Fruit fly (Drosophila melanogaster) whole organism, embryonic: Measurements from ENCODE around the gene CG9150.

ENCODE experiments used
- Antp ChIP-seq: fragments of 200-800 bp; sonication (Bioruptor generic); optimal IDR thresholded peaks from 3 replicates; lab custom pipeline; 2016; ENCODE audit warnings: missing biosample characterization, missing genetic modification characterization
- Atf6 ChIP-seq: fragments of 200-800 bp; sonication (Bioruptor generic); IDR thresholded peaks from 2 replicates; pipeline ENCODE4 v1.3.6; 2022; ENCODE audit warnings: missing biosample characterization, missing genetic modification characterization
- B-H2 ChIP-seq: fragments of 200-800 bp; sonication (Bioruptor generic); optimal IDR thresholded peaks from 2 replicates; lab custom pipeline; 2018; ENCODE audit warnings: missing biosample characterization, mild to moderate bottlenecking, missing genetic modification characterization
- CG10543 ChIP-seq: fragments of 200-800 bp; sonication (Bioruptor generic); optimal IDR thresholded peaks from 3 replicates; lab custom pipeline; 2017; ENCODE audit warnings: missing biosample characterization, mild to moderate bottlenecking, missing genetic modification characterization, moderate library complexity
- CG10959 ChIP-seq: fragments of 200-800 bp; sonication (Bioruptor generic); IDR thresholded peaks from 2 replicates; pipeline ENCODE4 v1.3.6; 2022; ENCODE audit warnings: missing biosample characterization, missing genetic modification characterization
- CG11723 ChIP-seq: fragments of 200-800 bp; sonication (Bioruptor generic); optimal IDR thresholded peaks from 2 replicates; lab custom pipeline; 2017; ENCODE audit warnings: missing biosample characterization, mild to moderate bottlenecking, missing genetic modification characterization
- CG12155 ChIP-seq: fragments of 200-800 bp; sonication (Bioruptor generic); optimal IDR thresholded peaks from 3 replicates; lab custom pipeline; 2016; ENCODE audit warnings: missing biosample characterization, missing genetic modification characterization
- CG12769 ChIP-seq: fragments of 200-800 bp; sonication (Bioruptor generic); optimal IDR thresholded peaks from 2 replicates; lab custom pipeline; 2019; ENCODE audit warnings: missing biosample characterization, mild to moderate bottlenecking, missing genetic modification characterization, moderate library complexity
- CG13296 ChIP-seq: fragments of 200-800 bp; sonication (Bioruptor generic); optimal IDR thresholded peaks from 3 replicates; lab custom pipeline; 2018; ENCODE audit warnings: missing biosample characterization, mild to moderate bottlenecking, missing genetic modification characterization
- CG1529 ChIP-seq: fragments of 200-800 bp; sonication (Bioruptor generic); optimal IDR thresholded peaks from 3 replicates; lab custom pipeline; 2018; ENCODE audit warnings: missing biosample characterization, missing genetic modification characterization
- CG15696 ChIP-seq: fragments of 200-800 bp; sonication (Bioruptor generic); optimal IDR thresholded peaks from 2 replicates; lab custom pipeline; 2019; ENCODE audit warnings: missing biosample characterization, mild to moderate bottlenecking, missing genetic modification characterization, moderate library complexity
- CG2199 ChIP-seq: fragments of 200-800 bp; sonication (Bioruptor generic); IDR thresholded peaks from 3 replicates; pipeline ENCODE4 v1.3.6; 2022; ENCODE audit warnings: missing biosample characterization, missing genetic modification characterization
- CG2875 ChIP-seq: fragments of 200-800 bp; sonication (Bioruptor generic); optimal IDR thresholded peaks from 2 replicates; lab custom pipeline; 2017; ENCODE audit warnings: missing biosample characterization, mild to moderate bottlenecking, missing genetic modification characterization, missing genetic modification reagents
- CG2889 ChIP-seq: fragments of 200-800 bp; sonication (Bioruptor generic); IDR thresholded peaks from 3 replicates; pipeline ENCODE4 v1.3.6; 2022; ENCODE audit warnings: missing biosample characterization, missing genetic modification characterization
- CG6175 ChIP-seq: fragments of 200-800 bp; sonication (Bioruptor generic); IDR thresholded peaks from 3 replicates; pipeline ENCODE4 v1.3.6; 2022; ENCODE audit warnings: missing biosample characterization, missing genetic modification characterization
- CG6683 ChIP-seq: fragments of 200-800 bp; sonication (Bioruptor generic); optimal IDR thresholded peaks from 2 replicates; lab custom pipeline; 2017; ENCODE audit warnings: missing biosample characterization, mild to moderate bottlenecking, missing genetic modification characterization, missing genetic modification reagents
- CG6854 ChIP-seq: fragments of 200-800 bp; sonication (Bioruptor generic); optimal IDR thresholded peaks from 3 replicates; lab custom pipeline; 2017; ENCODE audit warnings: missing biosample characterization, mild to moderate bottlenecking, missing genetic modification characterization
- CG8359 ChIP-seq: fragments of 200-800 bp; sonication (Bioruptor generic); optimal IDR thresholded peaks from 2 replicates; lab custom pipeline; 2017; ENCODE audit warnings: missing biosample characterization, mild to moderate bottlenecking, missing genetic modification characterization, borderline replicate concordance
- CG8765 ChIP-seq: fragments of 200-800 bp; sonication (Bioruptor generic); IDR thresholded peaks from 2 replicates; pipeline ENCODE4 v1.3.6; 2022; ENCODE audit warnings: missing biosample characterization, missing genetic modification characterization
- CG9817 ChIP-seq: fragments of 200-800 bp; sonication (Bioruptor generic); optimal IDR thresholded peaks from 2 replicates; lab custom pipeline; 2018; ENCODE audit warnings: missing biosample characterization, mild to moderate bottlenecking, missing genetic modification characterization, moderate library complexity
- Dbx ChIP-seq: fragments of 200-800 bp; sonication (Bioruptor generic); IDR thresholded peaks from 3 replicates; pipeline ENCODE4 v1.3.6; 2022; ENCODE audit warnings: missing biosample characterization, missing genetic modification characterization
- Dip2 ChIP-seq: fragments of 200-800 bp; sonication (Bioruptor generic); IDR thresholded peaks from 2 replicates; pipeline ENCODE4 v1.3.6; 2022; ENCODE audit warnings: missing biosample characterization, missing genetic modification characterization
- Dip3 ChIP-seq: fragments of 200-800 bp; sonication (Bioruptor generic); optimal IDR thresholded peaks from 3 replicates; lab custom pipeline; 2016; ENCODE audit warnings: missing biosample characterization, missing genetic modification characterization
- Eip74EF ChIP-seq, 2 experiments: fragments of 200-800 bp in 1 of 2; fragments of >200 bp in 1 of 2; sonication (Bioruptor generic) in 1 of 2; optimal IDR thresholded peaks; 2 replicates each; lab custom pipeline; 2017 to 2019; ENCODE audit warnings: missing biosample characterization in 2 of 2, missing genetic modification characterization in 2 of 2, mild to moderate bottlenecking in 1 of 2, moderate library complexity in 1 of 2
- Fer1 ChIP-seq: fragments of 200-800 bp; sonication (Bioruptor generic); optimal IDR thresholded peaks from 2 replicates; lab custom pipeline; 2017; ENCODE audit warnings: missing biosample characterization, mild to moderate bottlenecking, missing genetic modification characterization
- GATAe ChIP-seq: fragments of 200-800 bp; sonication (Bioruptor generic); conservative IDR thresholded peaks from 2 replicates; pipeline ENCODE4 v1.3.6; 2022; ENCODE audit warnings: missing biosample characterization, missing genetic modification characterization
- Hmr ChIP-seq: fragments of 200-800 bp; sonication (Bioruptor generic); optimal IDR thresholded peaks from 3 replicates; lab custom pipeline; 2017; ENCODE audit warnings: mild to moderate bottlenecking, missing biosample characterization, missing genetic modification reagents, missing genetic modification characterization
- Hmx ChIP-seq: fragments of 200-800 bp; sonication (Bioruptor generic); optimal IDR thresholded peaks from 2 replicates; lab custom pipeline; 2016; ENCODE audit warnings: missing biosample characterization, missing genetic modification characterization
- Lim3 ChIP-seq: fragments of 200-800 bp; sonication (Bioruptor generic); IDR thresholded peaks from 2 replicates; pipeline ENCODE4 v1.3.6; 2022; ENCODE audit warnings: missing biosample characterization, missing genetic modification characterization
- Lpt ChIP-seq: fragments of >200 bp; optimal IDR thresholded peaks from 2 replicates; lab custom pipeline; 2018; ENCODE audit warnings: missing biosample characterization, missing genetic modification characterization
- Mad ChIP-seq: fragments of 200-800 bp; sonication (Bioruptor generic); optimal IDR thresholded peaks from 2 replicates; lab custom pipeline; 2016; ENCODE audit warnings: missing biosample characterization, missing genetic modification characterization
- Mrtf ChIP-seq: fragments of 200-800 bp; sonication (Bioruptor generic); IDR thresholded peaks from 3 replicates; pipeline ENCODE4 v1.3.6; 2022; ENCODE audit warnings: missing biosample characterization, missing genetic modification characterization
- NK7.1 ChIP-seq: fragments of 200-800 bp; sonication (Bioruptor generic); optimal IDR thresholded peaks from 3 replicates; lab custom pipeline; 2016; ENCODE audit warnings: missing biosample characterization, missing genetic modification characterization
- Rfx ChIP-seq: fragments of 200-800 bp; sonication (Bioruptor generic); IDR thresholded peaks from 2 replicates; pipeline ENCODE4 v1.3.6; 2022; ENCODE audit warnings: missing biosample characterization, missing genetic modification characterization
- Sox102F ChIP-seq: fragments of 200-800 bp; sonication (Bioruptor generic); optimal IDR thresholded peaks from 2 replicates; lab custom pipeline; 2018; ENCODE audit warnings: missing biosample characterization, mild to moderate bottlenecking, missing genetic modification characterization, moderate library complexity
- abd-A ChIP-seq: fragments of 200-800 bp; sonication (Bioruptor generic); optimal IDR thresholded peaks from 3 replicates; lab custom pipeline; 2019; ENCODE audit warnings: missing biosample characterization, mild to moderate bottlenecking, missing genetic modification characterization, moderate library complexity
- al ChIP-seq: fragments of 200-800 bp; sonication (Bioruptor generic); IDR thresholded peaks from 2 replicates; pipeline ENCODE4 v1.3.6; 2022; ENCODE audit warnings: missing biosample characterization, missing genetic modification characterization
- bsh ChIP-seq, 2 experiments: fragments of 200-800 bp; sonication (Bioruptor generic); optimal IDR thresholded peaks; 2 replicates each; lab custom pipeline; 2017 to 2018; ENCODE audit warnings: mild to moderate bottlenecking in 2 of 2, missing biosample characterization in 2 of 2, missing genetic modification characterization in 2 of 2, moderate library complexity in 1 of 2
- caup ChIP-seq: fragments of 200-800 bp; sonication (Bioruptor generic); optimal IDR thresholded peaks from 3 replicates; lab custom pipeline; 2017; ENCODE audit warnings: missing biosample characterization, mild to moderate bottlenecking, missing genetic modification characterization, moderate library complexity; ENCODE audit not compliant: severe bottlenecking
- cg ChIP-seq: fragments of 200-800 bp; sonication (Bioruptor generic); optimal IDR thresholded peaks from 3 replicates; lab custom pipeline; 2019; ENCODE audit warnings: missing biosample characterization, mild to moderate bottlenecking, missing genetic modification characterization, moderate library complexity
- corto ChIP-seq: fragments of 200-800 bp; sonication (Bioruptor generic); optimal IDR thresholded peaks from 2 replicates; lab custom pipeline; 2016; ENCODE audit warnings: missing biosample characterization, mild to moderate bottlenecking, missing genetic modification characterization, moderate library complexity
- ems ChIP-seq: fragments of 200-800 bp; sonication (Bioruptor generic); optimal IDR thresholded peaks from 3 replicates; lab custom pipeline; 2016; ENCODE audit warnings: missing biosample characterization, missing genetic modification characterization
- gsb ChIP-seq: fragments of 200-800 bp; sonication (Bioruptor generic); IDR thresholded peaks from 2 replicates; pipeline ENCODE4 v1.3.6; 2022; ENCODE audit warnings: missing biosample characterization, missing genetic modification characterization
- lbe ChIP-seq: fragments of 200-800 bp; sonication (Bioruptor generic); optimal IDR thresholded peaks from 2 replicates; lab custom pipeline; 2016; ENCODE audit warnings: missing biosample characterization, mild to moderate bottlenecking, missing genetic modification characterization
- mirr ChIP-seq: fragments of 200-800 bp; sonication (Bioruptor generic); optimal IDR thresholded peaks from 3 replicates; lab custom pipeline; 2018; ENCODE audit warnings: missing biosample characterization, mild to moderate bottlenecking, missing genetic modification characterization
- mld ChIP-seq: fragments of 200-800 bp; sonication (Bioruptor generic); IDR thresholded peaks from 3 replicates; pipeline ENCODE4 v1.3.6; 2022; ENCODE audit warnings: missing biosample characterization, missing genetic modification characterization; ENCODE audit not compliant: partially characterized antibody
- rib ChIP-seq: fragments of 200-800 bp; sonication (Bioruptor generic); IDR thresholded peaks from 2 replicates; pipeline ENCODE4 v1.3.6; 2022; ENCODE audit warnings: missing biosample characterization, missing genetic modification characterization
- sd ChIP-seq: fragments of 200-800 bp; sonication (Bioruptor generic); optimal IDR thresholded peaks from 3 replicates; lab custom pipeline; 2018; ENCODE audit warnings: missing biosample characterization, mild to moderate bottlenecking, missing genetic modification characterization, moderate library complexity
- tx ChIP-seq: fragments of 200-800 bp; sonication (Bioruptor generic); optimal IDR thresholded peaks from 2 replicates; lab custom pipeline; 2016; ENCODE audit warnings: missing biosample characterization, missing genetic modification characterization
- z ChIP-seq: fragments of 200-800 bp; sonication (Bioruptor generic); IDR thresholded peaks from 3 replicates; pipeline ENCODE4 v1.3.6; 2022; ENCODE audit warnings: missing biosample characterization, missing genetic modification characterization

Gene CG9150

DNA sequence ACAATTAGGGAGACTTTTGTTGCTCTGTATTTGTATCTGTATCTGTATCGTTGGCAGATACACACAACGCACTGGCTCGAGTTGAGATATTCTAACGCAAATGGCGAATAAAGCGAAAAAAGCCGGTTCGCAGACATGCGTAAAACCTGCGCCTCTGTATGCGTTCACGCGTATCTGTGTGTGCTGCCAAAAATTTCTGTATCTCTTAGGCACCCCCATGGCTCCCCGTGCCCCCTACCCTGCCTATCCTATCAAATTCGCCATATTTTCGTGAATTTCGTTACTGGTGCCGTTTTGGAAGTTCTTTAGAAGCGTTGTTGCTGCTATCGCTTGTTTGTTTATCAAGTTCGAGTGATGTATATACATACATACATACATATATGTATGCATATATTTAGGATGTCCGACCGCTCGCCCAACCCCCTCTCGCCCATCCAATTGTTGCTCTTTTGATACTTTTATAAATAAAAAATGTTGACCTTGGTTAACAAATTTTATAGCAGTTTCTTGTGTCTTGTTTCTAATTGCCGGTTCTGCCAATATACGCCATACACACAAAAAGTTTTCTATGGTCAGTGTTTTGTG, 17.4 kb upstream of the CG9150 start (continued):
- TF ChIP-seq Fer1 (GFP tag; lab: Kevin White, UChicago) (peak; percentile 31), CG15696 (no peak), bsh (GFP tag; optimal IDR thresholded peaks at IDR 0.05; lab: Kevin White, UChicago) (no peak), CG9817 (tag; lab: Kevin White, UChicago) (no peak), rib (GFP tag; lab: Robert Waterston, UW) (peak; percentile 98), Eip74EF (GFP tag; optimal IDR thresholded peaks at IDR 0.05; lab: Kevin White, UChicago) (no peak), Lpt (GFP tag; lab: Kevin White, UChicago) (no peak), Sox102F (no peak), caup (GFP tag; lab: Kevin White, UChicago) (peak; percentile 23), Antp (GFP tag; lab: Kevin White, UChicago) (no peak), gsb (GFP tag; lab: Robert Waterston, UW) (no peak), CG13296 (GFP tag; lab: Kevin White, UChicago) (no peak), Hmr (peak; percentile 40), CG10543 (GFP tag; lab: Kevin White, UChicago) (peak; percentile 90), CG6683 (GFP tag; lab: Kevin White, UChicago) (no peak), corto (GFP tag; lab: Kevin White, UChicago) (no peak), CG6175 (GFP tag; lab: Robert Waterston, UW) (0 out of 3 replicates have a peak, but pooled peaks have one; percentile 34), Dip2 (GFP tag; lab: Robert Waterston, UW) (no peak), CG2875 (no peak), z (GFP tag; lab: Robert Waterston, UW) (0 out of 3 replicates have a peak, but pooled peaks have one; percentile 20), Dbx (peak; percentile 50; the same call in 2 of the 3 replicates), B-H2 (peak; percentile 79), tx (GFP tag; lab: Kevin White, UChicago) (no peak), Mad (no peak), Rfx (peak; percentile 36; the same call in 1 of the 2 replicates), Atf6 (peak; percentile 13; the same call in 1 of the 2 replicates), mirr (GFP tag; lab: Kevin White, UChicago) (peak; percentile 68), sd (tag; lab: Kevin White, UChicago) (peak; percentile 83), Lim3 (GFP tag; lab: Robert Waterston, UW) (no peak), CG10959 (GFP tag; lab: Robert Waterston, UW) (no peak), cg (peak; percentile 27), CG8359 (no peak), CG12155 (peak; percentile 23), CG11723 (GFP tag; lab: Kevin White, UChicago) (no peak), abd-A (tag; lab: Kevin White, UChicago) (peak; percentile 93), CG1529 (GFP tag; lab: Kevin White, UChicago) (no peak), ems (GFP tag; lab: Kevin White, UChicago) (no peak), lbe (GFP tag; lab: Kevin White, UChicago) (peak; percentile 3), CG2199 (GFP tag; lab: Robert Waterston, UW) (no peak), CG8765 (no peak), CG6854 (GFP tag; lab: Kevin White, UChicago) (no peak), mld (GFP tag; lab: Robert Waterston, UW) (no peak), Dip3 (GFP tag; lab: Kevin White, UChicago) (no peak), CG12769 (tag; lab: Kevin White, UChicago) (peak; percentile 36), NK7.1 (no peak), Hmx (GFP tag; lab: Kevin White, UChicago) (no peak), CG2889 (no peak), GATAe (GFP tag; lab: Robert Waterston, UW) (peak; percentile 48), al (GFP tag; lab: Robert Waterston, UW) (no peak), Mrtf (GFP tag; lab: Robert Waterston, UW) (no peak)
